Worm (Caenorhabditis elegans) whole organism, L2 larva: ENCODE data around the gene C01G5.5.

Experiments used
- ama-1 ChIP-seq: fragments of 150-350 bp; optimal IDR thresholded peaks from 2 replicates; lab custom pipeline; 2018; ENCODE audit warnings: inconsistent platforms
- egl-27 ChIP-seq: sonication (generic microtip); optimal IDR thresholded peaks from 3 replicates; lab custom pipeline; 2017; ENCODE audit warnings: missing biosample characterization, missing genetic modification reagents, missing genetic modification characterization
- fos-1 ChIP-seq: fragments of 150-350 bp; optimal IDR thresholded peaks from 2 replicates; lab custom pipeline; 2014; ENCODE audit warnings: missing biosample characterization, missing genetic modification characterization
- gmeb-1 ChIP-seq: fragments of 150-350 bp; optimal IDR thresholded peaks from 2 replicates; lab custom pipeline; 2014; ENCODE audit warnings: missing biosample characterization, missing genetic modification characterization
- mab-5 ChIP-seq: fragments of 150-350 bp; optimal IDR thresholded peaks from 2 replicates; lab custom pipeline; 2014; ENCODE audit warnings: missing biosample characterization, missing genetic modification characterization
- nhr-11 ChIP-seq: fragments of 150-350 bp; optimal IDR thresholded peaks from 2 replicates; lab custom pipeline; 2014; ENCODE audit warnings: missing biosample characterization, missing genetic modification characterization
- ztf-11 ChIP-seq: sonication (generic microtip); optimal IDR thresholded peaks from 2 replicates; lab custom pipeline; 2017; ENCODE audit warnings: missing biosample characterization, missing genetic modification characterization

- TF ChIP-seq ama-1 (lab: Kevin White, UChicago) = no peak
- TF ChIP-seq fos-1 = no peak
- TF ChIP-seq nhr-11 (tag; lab: Kevin White, UChicago) = no peak
- no peak for TF ChIP-seq gmeb-1 (tag; lab: Kevin White, UChicago)
- no peak for TF ChIP-seq mab-5 (tag; lab: Kevin White, UChicago)
- TF ChIP-seq ztf-11 = no peak
- no peak for TF ChIP-seq egl-27 (tag; lab: Kevin White, UChicago)
Measured at ce11 chrIV:6535908-6536307, 11.5 kb downstream of the C01G5.5 start, which contains the start of gene C01G5.3.
